Fruit fly (Drosophila melanogaster): ENCODE results near the gene CG43085.

Gene CG43085

DNA sequence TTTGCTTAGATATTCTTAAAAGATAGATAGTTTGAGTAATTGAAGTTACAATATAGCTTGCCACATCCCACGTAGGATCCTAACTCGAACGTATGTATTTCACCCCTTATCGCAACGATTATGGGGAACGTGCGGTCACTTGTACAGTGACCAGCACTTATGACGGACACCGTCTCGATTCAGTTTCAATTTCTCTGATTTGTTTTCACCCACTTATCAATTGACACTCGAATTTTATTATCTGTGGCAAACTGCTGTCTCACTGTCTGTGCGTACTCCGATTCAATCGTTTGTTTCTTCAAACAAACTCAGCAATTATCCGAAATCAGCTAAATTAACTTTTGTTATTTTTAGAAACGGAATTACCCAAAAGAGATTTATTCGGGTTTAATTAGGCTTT is 23.6 kb downstream of the CG43085 start:
- TF ChIP-seq cnc (optimal IDR thresholded peaks at IDR 0.05) (peak; percentile 12 to 72), Clk (GFP tag; optimal IDR thresholded peaks at IDR 0.05) (no peak)

DNA sequence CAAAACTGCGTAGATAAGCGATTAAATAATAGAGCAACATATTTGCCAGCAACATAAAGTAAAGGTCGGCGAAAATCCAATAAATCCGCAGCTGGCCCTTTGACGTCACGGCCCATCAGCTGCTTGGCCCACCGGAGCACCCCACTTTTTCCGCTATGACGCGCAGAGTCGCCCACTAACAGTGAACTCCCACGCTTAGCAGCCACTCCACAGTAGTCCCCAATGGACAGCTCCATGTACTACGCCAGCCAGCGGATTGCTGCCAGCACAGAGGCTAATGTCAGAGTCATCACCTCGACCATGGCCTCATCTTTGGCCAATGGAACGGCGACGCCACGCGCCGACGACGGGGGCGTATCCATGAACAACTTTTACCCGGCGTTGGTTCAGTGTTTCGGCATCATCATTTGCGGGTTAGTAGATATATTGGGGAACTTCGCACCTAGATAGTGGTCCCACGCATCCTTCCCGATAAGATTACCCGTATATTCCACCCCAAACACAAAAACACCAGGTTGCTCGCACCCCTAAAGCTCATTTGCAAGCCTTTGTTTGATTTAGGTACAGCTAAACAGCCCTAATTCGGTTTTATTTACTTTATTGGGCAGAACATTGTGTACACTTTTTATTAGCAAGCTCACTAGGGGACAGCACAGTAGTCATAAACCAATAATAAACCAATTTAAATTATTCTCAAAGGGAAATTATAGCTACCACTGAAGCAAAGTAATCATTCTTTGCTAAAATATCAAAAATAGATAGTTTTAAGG is 24.3 kb downstream of the CG43085 start:
- TF ChIP-seq CG7101 (tag; optimal IDR thresholded peaks at IDR 0.05), result no peak
- peak; percentile 65 for TF ChIP-seq cic (GFP tag; optimal IDR thresholded peaks at IDR 0.05)
- TF ChIP-seq toe (GFP tag; optimal IDR thresholded peaks at IDR 0.05), result no peak
- TF ChIP-seq CG12768 (GFP tag; optimal IDR thresholded peaks at IDR 0.05), result no peak
- TF ChIP-seq CG14711 (tag; optimal IDR thresholded peaks at IDR 0.05), result no peak
- no peak for TF ChIP-seq Crg-1 (GFP tag; optimal IDR thresholded peaks at IDR 0.05)
- no peak for TF ChIP-seq CG11617 (GFP tag; optimal IDR thresholded peaks at IDR 0.05)
- peak; percentile 9 for TF ChIP-seq CG33017 (tag; optimal IDR thresholded peaks at IDR 0.05)
- TF ChIP-seq kay (GFP tag; ENCODE audit: borderline replicate concordance), result no peak
- TF ChIP-seq CG1620 (GFP tag; optimal IDR thresholded peaks at IDR 0.05), result no peak
- no peak for TF ChIP-seq Hr96 (GFP tag; optimal IDR thresholded peaks at IDR 0.05)
- TF ChIP-seq CG7045 (GFP tag; optimal IDR thresholded peaks at IDR 0.05), result no peak
- no peak for TF ChIP-seq cnc (optimal IDR thresholded peaks at IDR 0.05)
- TF ChIP-seq tj (GFP tag; optimal IDR thresholded peaks at IDR 0.05), result no peak
- no peak for TF ChIP-seq bab1 (GFP tag; optimal IDR thresholded peaks at IDR 0.05)
- no peak for TF ChIP-seq Clk (GFP tag; optimal IDR thresholded peaks at IDR 0.05)

DNA sequence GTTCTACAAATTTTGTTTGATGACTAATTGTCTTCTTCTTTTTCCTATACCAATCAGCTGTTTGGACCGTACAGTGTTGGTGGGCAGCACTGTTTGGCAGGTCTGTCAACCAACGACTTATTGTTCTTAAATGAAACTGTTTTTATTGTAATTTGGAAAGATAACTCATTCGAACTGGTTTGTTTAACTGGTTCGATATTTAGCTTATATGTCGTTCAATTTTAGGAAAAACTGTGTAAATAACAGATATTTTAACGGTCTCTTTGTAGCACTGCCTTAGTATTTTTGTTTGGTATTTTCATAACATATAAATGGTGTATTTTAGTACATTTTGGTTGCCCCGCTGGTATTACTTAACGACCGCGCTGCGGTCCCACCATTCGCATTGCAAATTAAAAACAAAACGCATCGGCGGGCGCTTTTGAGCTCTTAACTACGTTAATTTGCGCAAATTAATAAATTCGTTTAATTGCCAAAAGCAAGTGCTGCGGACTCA is 25.0 kb downstream of the CG43085 start, which contains the start of the genes Vps60 and anchor:
TSS of gene Vps60 (minus strand) at position 175 of the 496 bp plus-strand sequence.
TSS of gene anchor (plus strand) at position 374 of the 496 bp plus-strand sequence.
- peak; percentile 81 for TF ChIP-seq bab1 (GFP tag; optimal IDR thresholded peaks at IDR 0.05)
- peak; percentile 64 for TF ChIP-seq Clk (GFP tag; optimal IDR thresholded peaks at IDR 0.05)
- TF ChIP-seq Hr96 (GFP tag; optimal IDR thresholded peaks at IDR 0.05), result peak; percentile 70
- peak; percentile 47 for TF ChIP-seq tj (GFP tag; optimal IDR thresholded peaks at IDR 0.05)
- peak; percentile 73 for TF ChIP-seq CG14711 (tag; optimal IDR thresholded peaks at IDR 0.05)
- TF ChIP-seq ovo (GFP tag; optimal IDR thresholded peaks at IDR 0.05), result peak; percentile 51
- TF ChIP-seq cnc (optimal IDR thresholded peaks at IDR 0.05), result no peak
- peak; percentile 65 for TF ChIP-seq CG33017 (tag; optimal IDR thresholded peaks at IDR 0.05)
- TF ChIP-seq CG7101 (tag; optimal IDR thresholded peaks at IDR 0.05), result peak; percentile 74
- peak; percentile 75 for TF ChIP-seq pad (GFP tag; optimal IDR thresholded peaks at IDR 0.05)
- no peak for TF ChIP-seq toe (GFP tag; optimal IDR thresholded peaks at IDR 0.05)
- TF ChIP-seq Crg-1 (GFP tag; optimal IDR thresholded peaks at IDR 0.05), result peak; percentile 61
- peak; percentile 79 for TF ChIP-seq CG12768 (GFP tag; optimal IDR thresholded peaks at IDR 0.05)
- TF ChIP-seq Mnt (GFP tag; optimal IDR thresholded peaks at IDR 0.05), result peak; percentile 63
- peak; percentile 52 for TF ChIP-seq CG1620 (GFP tag; optimal IDR thresholded peaks at IDR 0.05)
- TF ChIP-seq CG11617 (GFP tag; optimal IDR thresholded peaks at IDR 0.05), result peak; percentile 80
- peak; percentile 49 for TF ChIP-seq CG7045 (GFP tag; optimal IDR thresholded peaks at IDR 0.05)
- TF ChIP-seq CG5204 (GFP tag; optimal IDR thresholded peaks at IDR 0.05), result no peak
- peak; percentile 67 for TF ChIP-seq cic (GFP tag; optimal IDR thresholded peaks at IDR 0.05)
- peak; percentile 99 for TF ChIP-seq kay (GFP tag; ENCODE audit: borderline replicate concordance)

DNA sequence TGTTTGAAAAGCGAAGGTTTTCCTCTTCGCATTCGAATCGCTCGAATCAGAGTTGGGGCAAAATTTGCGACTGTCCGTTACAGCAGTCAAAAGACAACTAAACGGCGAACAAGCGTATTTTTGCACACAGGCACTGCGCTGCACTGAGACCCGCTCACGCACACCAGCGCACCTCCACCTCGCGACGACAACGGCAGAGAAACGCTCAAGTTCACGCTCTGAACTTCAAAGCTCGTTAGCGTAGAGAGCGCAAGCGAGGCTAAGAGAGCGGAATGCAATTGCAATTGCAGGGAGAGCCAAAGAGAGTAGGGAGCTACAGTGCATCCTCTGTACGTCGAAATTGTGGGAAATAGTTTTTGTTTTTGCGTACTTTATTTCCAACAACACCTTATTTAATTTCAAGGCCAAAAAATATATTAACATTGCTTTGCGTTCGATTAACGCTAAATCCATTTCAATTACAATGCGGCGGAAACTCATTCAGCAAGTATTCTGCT is 27.3 kb downstream of the CG43085 start, which contains the start of gene Eip74EF:
TSS of gene Eip74EF (minus strand) at position 117 of the 497 bp plus-strand sequence.
- TF ChIP-seq toe (GFP tag; optimal IDR thresholded peaks at IDR 0.05) (peak; percentile 42), CG7045 (GFP tag; optimal IDR thresholded peaks at IDR 0.05) (peak; percentile 63), bab1 (GFP tag; optimal IDR thresholded peaks at IDR 0.05) (peak; percentile 75), pad (GFP tag; optimal IDR thresholded peaks at IDR 0.05) (peak; percentile 40), CG5204 (GFP tag; optimal IDR thresholded peaks at IDR 0.05) (no peak), ovo (GFP tag; optimal IDR thresholded peaks at IDR 0.05) (peak; percentile 69), Crg-1 (GFP tag; optimal IDR thresholded peaks at IDR 0.05) (peak; percentile 21), CG1620 (GFP tag; optimal IDR thresholded peaks at IDR 0.05) (no peak), tj (GFP tag; optimal IDR thresholded peaks at IDR 0.05) (peak; percentile 81), Mnt (GFP tag; optimal IDR thresholded peaks at IDR 0.05) (peak; percentile 68), CG12768 (GFP tag; optimal IDR thresholded peaks at IDR 0.05) (peak; percentile 80), CG33017 (tag; optimal IDR thresholded peaks at IDR 0.05) (peak; percentile 78), kay (GFP tag; ENCODE audit: borderline replicate concordance) (no peak), cic (GFP tag; optimal IDR thresholded peaks at IDR 0.05) (peak; percentile 65), CG14711 (tag; optimal IDR thresholded peaks at IDR 0.05) (peak; percentile 46), Hr96 (GFP tag; optimal IDR thresholded peaks at IDR 0.05) (peak; percentile 58), CG11617 (GFP tag; optimal IDR thresholded peaks at IDR 0.05) (peak; percentile 61), Clk (GFP tag; optimal IDR thresholded peaks at IDR 0.05) (no peak), CG7101 (tag; optimal IDR thresholded peaks at IDR 0.05) (peak; percentile 58)

- TF ChIP-seq Crg-1 (GFP tag; optimal IDR thresholded peaks at IDR 0.05), result peak; percentile 39
- TF ChIP-seq pad (GFP tag; optimal IDR thresholded peaks at IDR 0.05), result peak; percentile 10
- TF ChIP-seq toe (GFP tag; optimal IDR thresholded peaks at IDR 0.05), result no peak
- TF ChIP-seq CG7101 (tag; optimal IDR thresholded peaks at IDR 0.05), result peak; percentile 5
- peak; percentile 76 for TF ChIP-seq CG12768 (GFP tag; optimal IDR thresholded peaks at IDR 0.05)
- no peak for TF ChIP-seq Clk (GFP tag; optimal IDR thresholded peaks at IDR 0.05)
- TF ChIP-seq CG7045 (GFP tag; optimal IDR thresholded peaks at IDR 0.05), result peak; percentile 9
- no peak for TF ChIP-seq tj (GFP tag; optimal IDR thresholded peaks at IDR 0.05)
- peak; percentile 78 for TF ChIP-seq ovo (GFP tag; optimal IDR thresholded peaks at IDR 0.05)
- TF ChIP-seq Mnt (GFP tag; optimal IDR thresholded peaks at IDR 0.05), result peak; percentile 62
- TF ChIP-seq kay (GFP tag; ENCODE audit: borderline replicate concordance), result no peak
- TF ChIP-seq CG14711 (tag; optimal IDR thresholded peaks at IDR 0.05), result no peak
- peak; percentile 92 for TF ChIP-seq cic (GFP tag; optimal IDR thresholded peaks at IDR 0.05)
- peak; percentile 19 for TF ChIP-seq CG11617 (GFP tag; optimal IDR thresholded peaks at IDR 0.05)
- TF ChIP-seq CG33017 (tag; optimal IDR thresholded peaks at IDR 0.05), result peak; percentile 33
- TF ChIP-seq bab1 (GFP tag; optimal IDR thresholded peaks at IDR 0.05), result no peak
- TF ChIP-seq CG1620 (GFP tag; optimal IDR thresholded peaks at IDR 0.05), result no peak
- TF ChIP-seq cnc (optimal IDR thresholded peaks at IDR 0.05), result no peak
- TF ChIP-seq Hr96 (GFP tag; optimal IDR thresholded peaks at IDR 0.05), result no peak
- no peak for TF ChIP-seq CG5204 (GFP tag; optimal IDR thresholded peaks at IDR 0.05)
Observed at dm6 chr3L:17616876-17617279, 29.7 kb downstream of the CG43085 start.
